Fruit fly (Drosophila melanogaster) whole organism, adult: ENCODE measurements around the gene ebo.

Source experiments
- CG11617 ChIP-seq: fragments of 200-800 bp; sonication (Bioruptor generic); optimal IDR thresholded peaks from 2 replicates; lab custom pipeline; 2017; ENCODE audit warnings: mild to moderate bottlenecking, missing biosample characterization, missing genetic modification reagents, missing genetic modification characterization
- CG12768 ChIP-seq: fragments of 200-800 bp; sonication (Bioruptor generic); optimal IDR thresholded peaks from 2 replicates; lab custom pipeline; 2017; ENCODE audit warnings: missing biosample characterization, missing genetic modification characterization, mild to moderate bottlenecking, moderate library complexity, missing genetic modification reagents
- CG14711 ChIP-seq: fragments of 200-800 bp; sonication (Bioruptor generic); optimal IDR thresholded peaks from 2 replicates; lab custom pipeline; 2018; ENCODE audit warnings: missing biosample characterization, mild to moderate bottlenecking, missing genetic modification characterization, moderate library complexity
- CG1620 ChIP-seq: fragments of 200-800 bp; sonication (Bioruptor generic); optimal IDR thresholded peaks from 2 replicates; lab custom pipeline; 2016; ENCODE audit warnings: missing biosample characterization, missing genetic modification characterization
- CG33017 ChIP-seq: fragments of 200-800 bp; sonication (Bioruptor generic); optimal IDR thresholded peaks from 2 replicates; lab custom pipeline; 2018; ENCODE audit warnings: missing biosample characterization, mild to moderate bottlenecking, missing genetic modification characterization, moderate library complexity
- CG5204 ChIP-seq: fragments of 200-800 bp; sonication (Bioruptor generic); optimal IDR thresholded peaks from 2 replicates; lab custom pipeline; 2016; ENCODE audit warnings: missing biosample characterization, missing genetic modification characterization
- CG7045 ChIP-seq: fragments of 200-800 bp; sonication (Bioruptor generic); optimal IDR thresholded peaks from 2 replicates; lab custom pipeline; 2017; ENCODE audit warnings: missing biosample characterization, mild to moderate bottlenecking, missing genetic modification characterization
- CG7101 ChIP-seq: fragments of 200-800 bp; sonication (Bioruptor generic); optimal IDR thresholded peaks from 2 replicates; lab custom pipeline; 2018; ENCODE audit warnings: missing biosample characterization, mild to moderate bottlenecking, missing genetic modification characterization, moderate library complexity
- Clk ChIP-seq: fragments of 200-800 bp; sonication (Bioruptor generic); optimal IDR thresholded peaks from 2 replicates; lab custom pipeline; 2017; ENCODE audit warnings: missing biosample characterization, missing genetic modification characterization
- Crg-1 ChIP-seq: fragments of 200-800 bp; sonication (Bioruptor generic); optimal IDR thresholded peaks from 2 replicates; lab custom pipeline; 2016; ENCODE audit warnings: missing biosample characterization, missing genetic modification characterization
- Hr96 ChIP-seq: fragments of 200-800 bp; sonication (Bioruptor generic); optimal IDR thresholded peaks from 2 replicates; lab custom pipeline; 2016; ENCODE audit warnings: missing biosample characterization, missing genetic modification characterization
- Mnt ChIP-seq: fragments of 200-800 bp; sonication (Bioruptor generic); optimal IDR thresholded peaks from 2 replicates; lab custom pipeline; 2016; ENCODE audit warnings: missing biosample characterization, mild to moderate bottlenecking, missing genetic modification characterization
- bab1 ChIP-seq: fragments of 200-800 bp; sonication (Bioruptor generic); optimal IDR thresholded peaks from 3 replicates; lab custom pipeline; 2019; ENCODE audit warnings: missing biosample characterization, mild to moderate bottlenecking, missing genetic modification characterization, moderate library complexity
- cic ChIP-seq: fragments of 200-800 bp; sonication (Bioruptor generic); optimal IDR thresholded peaks from 2 replicates; lab custom pipeline; 2017; ENCODE audit warnings: missing biosample characterization, mild to moderate bottlenecking, missing genetic modification characterization, moderate library complexity
- cnc ChIP-seq, 2 experiments: fragments of >200 bp; optimal IDR thresholded peaks; 2 replicates each; lab custom pipeline; 2017
- kay ChIP-seq: fragments of 200-800 bp; sonication (Bioruptor generic); peaks from one replicate; lab custom pipeline; 2016; ENCODE audit warnings: missing biosample characterization, missing genetic modification characterization, borderline replicate concordance
- ovo ChIP-seq: fragments of 200-800 bp; sonication (Bioruptor generic); optimal IDR thresholded peaks from 2 replicates; lab custom pipeline; 2016; ENCODE audit warnings: missing biosample characterization, missing genetic modification characterization
- pad ChIP-seq: fragments of 200-800 bp; sonication (Bioruptor generic); optimal IDR thresholded peaks from 3 replicates; lab custom pipeline; 2017; ENCODE audit warnings: missing biosample characterization, missing genetic modification characterization, mild to moderate bottlenecking, moderate library complexity, missing genetic modification reagents
- tj ChIP-seq: fragments of 200-800 bp; sonication (Bioruptor generic); optimal IDR thresholded peaks from 3 replicates; lab custom pipeline; 2017; ENCODE audit warnings: missing biosample characterization, mild to moderate bottlenecking, missing genetic modification characterization, moderate library complexity
- toe ChIP-seq: fragments of 200-800 bp; sonication (Bioruptor generic); optimal IDR thresholded peaks from 2 replicates; lab custom pipeline; 2016; ENCODE audit warnings: missing biosample characterization, missing genetic modification characterization

The ebo gene

DNA sequence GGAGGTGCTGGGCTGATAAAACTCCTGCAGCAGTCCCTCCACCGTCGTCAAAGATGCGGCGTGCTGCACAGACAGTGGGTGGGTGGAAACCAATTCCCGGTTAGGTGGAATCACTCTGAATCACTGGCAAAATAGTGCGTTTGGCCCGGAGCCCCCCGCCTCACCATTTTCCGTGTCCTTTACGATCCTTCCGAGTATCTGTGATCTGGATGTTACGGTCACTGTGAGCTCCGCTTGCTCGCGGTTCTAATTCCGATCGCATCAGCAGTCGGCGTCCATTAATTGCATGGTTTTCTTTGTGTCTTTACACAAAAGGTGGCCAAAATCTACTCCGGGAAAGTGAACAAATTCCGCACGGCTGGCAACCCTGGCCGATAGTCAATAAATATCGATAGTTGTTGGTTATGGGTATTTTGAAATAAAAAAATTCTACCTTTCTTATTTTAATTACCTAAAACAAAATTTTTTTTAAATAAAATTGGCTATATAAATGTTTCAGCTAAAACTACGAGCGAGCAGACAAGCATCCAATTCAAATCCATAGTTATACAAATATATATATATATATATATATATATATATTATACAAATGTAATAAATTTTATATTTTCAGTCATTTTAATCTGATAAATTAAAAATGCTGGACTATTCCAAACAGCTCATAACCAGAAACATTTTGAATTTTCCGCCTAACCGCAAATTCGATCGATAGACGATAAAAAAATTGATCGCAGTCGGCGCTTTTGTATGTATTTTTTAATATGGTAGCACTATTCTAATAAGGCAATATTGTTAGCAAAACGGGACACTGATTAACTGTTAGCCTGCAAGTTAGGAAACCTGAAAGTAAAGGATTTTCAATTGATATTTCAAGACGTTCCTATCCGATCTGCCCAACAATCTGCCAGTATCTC is at the start of gene ebo, which contains the start of gene CG13373:
ebo (minus strand) TSS at position 350 of the 914 bp plus-strand sequence.
CG13373 (plus strand) TSS at position 755 of the 914 bp plus-strand sequence.
- TF ChIP-seq CG7045: no peak
- peak; percentile 52 for TF ChIP-seq CG7101 (tag; lab: Kevin White, UChicago)
- TF ChIP-seq CG33017: peak; percentile 4
- TF ChIP-seq Hr96 (GFP tag; lab: Kevin White, UChicago): no peak
- peak; percentile 31 for TF ChIP-seq CG1620 (GFP tag; lab: Kevin White, UChicago)
- TF ChIP-seq CG11617 (GFP tag; lab: Kevin White, UChicago): no peak
- no peak for TF ChIP-seq Clk (GFP tag; lab: Kevin White, UChicago)
- TF ChIP-seq kay: no peak
- peak; percentile 30 for TF ChIP-seq bab1 (GFP tag; lab: Kevin White, UChicago)
- peak; percentile 7 for TF ChIP-seq ovo
- TF ChIP-seq CG5204 (GFP tag; lab: Kevin White, UChicago): no peak
- TF ChIP-seq cnc (optimal IDR thresholded peaks at IDR 0.05; lab: Kevin White, UChicago): no peak
- TF ChIP-seq Crg-1 (GFP tag; lab: Kevin White, UChicago): no peak
- no peak for TF ChIP-seq toe (GFP tag; lab: Kevin White, UChicago)
- TF ChIP-seq cic (GFP tag; lab: Kevin White, UChicago): no peak
- peak; percentile 85 for TF ChIP-seq CG14711 (tag; lab: Kevin White, UChicago)
- TF ChIP-seq tj: peak; percentile 12
- TF ChIP-seq pad (GFP tag; lab: Kevin White, UChicago): no peak
- TF ChIP-seq Mnt (GFP tag; lab: Kevin White, UChicago): peak; percentile 10
- no peak for TF ChIP-seq CG12768 (GFP tag; lab: Kevin White, UChicago)

DNA sequence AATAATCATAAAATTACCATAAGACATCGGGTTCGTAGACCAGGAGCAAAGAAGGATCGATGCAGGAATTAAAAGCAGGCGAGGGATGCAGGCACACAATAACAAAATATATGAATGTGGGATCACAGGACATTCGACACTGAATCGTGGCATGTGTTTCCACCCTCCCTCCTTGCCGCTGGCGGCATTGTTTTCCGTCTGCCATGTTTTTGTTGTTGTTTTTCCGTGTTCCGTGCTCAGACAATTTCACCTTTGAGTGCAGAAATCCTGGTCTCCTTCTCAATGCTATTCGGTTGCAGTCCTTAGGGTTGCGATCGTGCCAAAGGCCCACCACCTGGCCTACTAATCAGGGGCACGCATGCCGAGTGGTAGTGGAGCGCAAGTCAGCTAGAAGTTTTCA is 49.2 kb upstream of the ebo start:
- TF ChIP-seq cnc (optimal IDR thresholded peaks at IDR 0.05; lab: Kevin White, UChicago) (no peak), CG11617 (GFP tag; lab: Kevin White, UChicago) (no peak)

DNA sequence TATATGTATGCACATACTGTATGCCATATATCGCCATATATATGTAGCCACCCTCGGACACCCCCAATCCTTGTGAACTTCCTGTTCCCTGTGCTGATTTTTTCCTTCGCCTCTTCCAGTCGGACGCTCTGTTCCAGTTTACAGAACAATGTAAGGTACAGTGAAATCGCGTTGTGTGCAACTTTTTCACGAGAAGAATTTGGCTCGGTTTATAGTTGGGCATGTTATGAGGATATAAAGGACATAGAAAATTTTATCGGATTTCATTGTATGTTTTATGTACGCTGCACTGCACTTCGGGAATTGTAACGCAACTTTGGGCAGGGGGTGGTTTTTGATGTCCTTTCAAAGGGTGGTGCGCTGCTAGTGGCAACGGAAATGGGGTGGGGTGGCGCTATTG is 48.0 kb upstream of the ebo start:
- TF ChIP-seq CG1620 (GFP tag; lab: Kevin White, UChicago) (no peak), CG7045 (no peak), pad (GFP tag; lab: Kevin White, UChicago) (no peak), toe (GFP tag; lab: Kevin White, UChicago) (no peak), tj (no peak), CG11617 (GFP tag; lab: Kevin White, UChicago) (no peak), kay (no peak), CG5204 (GFP tag; lab: Kevin White, UChicago) (no peak), bab1 (GFP tag; lab: Kevin White, UChicago) (no peak), Hr96 (GFP tag; lab: Kevin White, UChicago) (no peak), CG33017 (no peak)

DNA sequence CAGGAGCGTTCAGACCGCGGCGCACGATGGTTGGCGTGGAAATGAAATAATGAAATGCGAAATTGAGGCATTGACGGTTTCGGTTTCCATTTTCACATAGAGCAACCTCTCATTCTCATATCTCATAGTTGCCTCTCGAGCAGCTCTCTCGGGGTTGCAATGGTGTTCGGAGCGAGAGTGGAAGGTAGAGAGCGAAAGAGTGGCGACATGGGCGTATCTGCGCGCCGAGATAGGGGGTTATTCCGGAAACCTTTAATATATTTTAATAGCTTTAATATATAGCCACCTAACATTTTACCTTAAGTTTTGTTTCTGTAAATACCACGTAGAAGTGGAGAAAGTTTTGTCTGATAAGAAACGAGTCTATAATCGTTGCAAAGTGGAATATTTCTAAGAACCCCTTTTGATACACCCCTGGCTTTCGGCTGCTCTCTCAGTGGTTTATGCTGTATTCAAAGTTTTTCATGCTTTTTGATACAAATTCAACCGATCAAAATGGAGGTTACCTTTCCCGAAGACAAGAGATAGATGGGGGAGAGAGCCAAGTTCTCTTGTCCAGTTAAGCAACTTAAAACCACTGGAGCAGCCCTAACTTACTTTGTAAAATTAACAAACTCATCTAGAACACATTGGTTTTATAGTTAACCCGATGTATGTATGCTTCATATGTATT is 46.9 kb upstream of the ebo start, which contains the start of gene elav:
elav (minus strand) TSS at position 48 of the 673 bp plus-strand sequence.
- TF ChIP-seq ovo (peak; percentile 96), toe (GFP tag; lab: Kevin White, UChicago) (peak; percentile 94), CG1620 (GFP tag; lab: Kevin White, UChicago) (peak; percentile 98), CG7045 (peak; percentile 96), kay (peak; percentile 56), CG33017 (peak; percentile 95), pad (GFP tag; lab: Kevin White, UChicago) (peak; percentile 92), CG5204 (GFP tag; lab: Kevin White, UChicago) (peak; percentile 96), cic (GFP tag; lab: Kevin White, UChicago) (peak; percentile 78), CG12768 (GFP tag; lab: Kevin White, UChicago) (peak; percentile 97), bab1 (GFP tag; lab: Kevin White, UChicago) (peak; percentile 99), Hr96 (GFP tag; lab: Kevin White, UChicago) (peak; percentile 99), cnc (optimal IDR thresholded peaks at IDR 0.05; lab: Kevin White, UChicago) (no peak), Clk (GFP tag; lab: Kevin White, UChicago) (peak; percentile 83), Crg-1 (GFP tag; lab: Kevin White, UChicago) (peak; percentile 97), CG14711 (tag; lab: Kevin White, UChicago) (peak; percentile 94), tj (peak; percentile 93), CG7101 (tag; lab: Kevin White, UChicago) (peak; percentile 98), Mnt (GFP tag; lab: Kevin White, UChicago) (peak; percentile 95), CG11617 (GFP tag; lab: Kevin White, UChicago) (peak; percentile 98)

DNA sequence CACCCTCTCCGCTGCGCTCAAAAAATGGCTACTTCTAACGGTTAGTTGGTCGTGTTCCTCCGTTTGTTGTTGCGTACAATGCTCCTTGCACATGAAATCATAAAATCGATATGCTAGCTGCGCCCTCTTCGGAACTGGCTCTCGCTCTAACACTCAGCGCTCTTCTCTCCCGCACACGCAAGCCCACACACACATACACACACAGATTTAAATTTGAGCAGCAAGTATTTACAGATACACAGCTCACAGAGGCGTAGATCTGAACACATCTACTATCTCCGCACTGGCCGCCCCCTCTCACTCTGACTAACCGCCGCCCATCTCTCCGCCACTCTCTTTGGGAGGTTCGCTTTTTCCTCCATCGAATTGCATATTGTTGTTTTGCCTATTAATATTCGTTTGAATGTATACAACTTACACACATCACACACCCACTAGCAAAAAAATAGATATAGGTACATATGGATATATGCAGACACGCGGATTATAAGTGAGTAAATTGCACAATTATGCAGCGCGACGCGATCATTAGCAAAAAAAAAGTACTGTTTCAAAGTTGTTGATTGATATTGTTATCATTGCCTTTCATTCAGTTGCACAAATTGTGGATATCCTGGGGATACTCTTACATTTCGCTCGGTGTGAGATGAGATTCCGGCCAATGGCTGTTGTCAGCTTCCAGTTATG is 46.1 kb upstream of the ebo start:
- peak; percentile 83 for TF ChIP-seq ovo
- TF ChIP-seq bab1 (GFP tag; lab: Kevin White, UChicago): peak; percentile 81
- TF ChIP-seq pad (GFP tag; lab: Kevin White, UChicago): peak; percentile 78
- TF ChIP-seq CG33017: peak; percentile 83
- peak; percentile 83 for TF ChIP-seq toe (GFP tag; lab: Kevin White, UChicago)
- TF ChIP-seq cnc (optimal IDR thresholded peaks at IDR 0.05; lab: Kevin White, UChicago): no peak
- peak; percentile 61 for TF ChIP-seq Crg-1 (GFP tag; lab: Kevin White, UChicago)
- peak; percentile 69 for TF ChIP-seq tj
- TF ChIP-seq CG5204 (GFP tag; lab: Kevin White, UChicago): peak; percentile 90
- peak; percentile 90 for TF ChIP-seq Mnt (GFP tag; lab: Kevin White, UChicago)
- TF ChIP-seq CG7045: peak; percentile 79
- peak; percentile 81 for TF ChIP-seq CG12768 (GFP tag; lab: Kevin White, UChicago)
- TF ChIP-seq CG14711 (tag; lab: Kevin White, UChicago): peak; percentile 84
- TF ChIP-seq CG11617 (GFP tag; lab: Kevin White, UChicago): peak; percentile 74
- peak; percentile 95 for TF ChIP-seq Hr96 (GFP tag; lab: Kevin White, UChicago)
- TF ChIP-seq CG1620 (GFP tag; lab: Kevin White, UChicago): peak; percentile 93
- TF ChIP-seq kay: peak; percentile 88
- peak; percentile 76 for TF ChIP-seq cic (GFP tag; lab: Kevin White, UChicago)
- TF ChIP-seq Clk (GFP tag; lab: Kevin White, UChicago): peak; percentile 48
- TF ChIP-seq CG7101 (tag; lab: Kevin White, UChicago): peak; percentile 92
